Fruit fly (Drosophila melanogaster): ENCODE results near the gene CG12362.

- no peak for TF ChIP-seq h (optimal IDR thresholded peaks at IDR 0.05)
- TF ChIP-seq Myc (optimal IDR thresholded peaks at IDR 0.05): no peak
- TF ChIP-seq ttk (optimal IDR thresholded peaks at IDR 0.05): no peak
- TF ChIP-seq psq (optimal IDR thresholded peaks at IDR 0.05): no peak
- no peak for TF ChIP-seq Sin3A (optimal IDR thresholded peaks at IDR 0.05)
Measured at dm6 chr3L:10446998-10447397, 34.4 kb downstream of the CG12362 start.
